Worm (Caenorhabditis elegans): Measurements from ENCODE around the gene C05A9.2.
A peak's percentile ranks its signal among the peaks of the same experiment; 100 is the strongest.

The C05A9.2 gene

ce11 chrX:10844602-10845354, at the start of gene C05A9.2:
C05A9.2 (minus strand) TSS chrX:10844674.
- no peak for TF ChIP-seq ceh-8 (GFP tag; optimal IDR thresholded peaks at IDR 0.05)
- no peak for TF ChIP-seq ceh-82 (tag; optimal IDR thresholded peaks at IDR 0.05)
- TF ChIP-seq nhr-47 (tag; optimal IDR thresholded peaks at IDR 0.05): no peak
- TF ChIP-seq Y116A8C.19 (tag; optimal IDR thresholded peaks at IDR 0.05; ENCODE audit: borderline replicate concordance): no peak
- no peak for TF ChIP-seq snpc-4 (tag; optimal IDR thresholded peaks at IDR 0.05)
- TF ChIP-seq sptf-1 (tag; optimal IDR thresholded peaks at IDR 0.05): no peak
- TF ChIP-seq mef-2 (tag; optimal IDR thresholded peaks at IDR 0.05): no peak
- no peak for TF ChIP-seq fkh-4 (tag; optimal IDR thresholded peaks at IDR 0.05; ENCODE audit: borderline replicate concordance)
- TF ChIP-seq hlh-4 (tag; optimal IDR thresholded peaks at IDR 0.05): no peak

ce11 chrX:10891890-10892289, 47.4 kb upstream of the C05A9.2 start, which contains the start of gene F47B10.3:
F47B10.3 (plus strand) TSS chrX:10892190.
- TF ChIP-seq hpl-2 (GFP tag; optimal IDR thresholded peaks at IDR 0.05): no peak
- TF ChIP-seq dsc-1 (tag; optimal IDR thresholded peaks at IDR 0.05): no peak
- TF ChIP-seq zag-1 (tag; optimal IDR thresholded peaks at IDR 0.05): no peak
- peak; percentile 25 for TF ChIP-seq fkh-8 (tag; optimal IDR thresholded peaks at IDR 0.05)
- no peak for TF ChIP-seq unc-98 (GFP tag; IDR thresholded peaks at IDR 0.05)
- TF ChIP-seq efl-1 (optimal IDR thresholded peaks at IDR 0.05): no peak
- TF ChIP-seq efl-1 (GFP tag; optimal IDR thresholded peaks at IDR 0.05 in 1 of 2): peak in 1 of 2 experiments; percentile 67

ce11 chrX:10890965-10891364, 46.5 kb upstream of the C05A9.2 start, which contains the start of gene F47B10.4:
F47B10.4 (plus strand) TSS chrX:10891265.
- no peak for TF ChIP-seq ceh-82 (tag; optimal IDR thresholded peaks at IDR 0.05)
- no peak for TF ChIP-seq lsy-2 (tag; optimal IDR thresholded peaks at IDR 0.05)
- no peak for TF ChIP-seq unc-130 (tag; optimal IDR thresholded peaks at IDR 0.05)
- no peak for TF ChIP-seq pqm-1 (tag; optimal IDR thresholded peaks at IDR 0.05)
- no peak for TF ChIP-seq sox-4 (tag; optimal IDR thresholded peaks at IDR 0.05)
- TF ChIP-seq ztf-11 (tag; optimal IDR thresholded peaks at IDR 0.05): no peak
- TF ChIP-seq xbp-1 (tag; optimal IDR thresholded peaks at IDR 0.05): no peak
- TF ChIP-seq hlh-17 (GFP tag; optimal IDR thresholded peaks at IDR 0.05; ENCODE audit: borderline replicate concordance): no peak
- no peak for TF ChIP-seq elt-2 (tag; optimal IDR thresholded peaks at IDR 0.05)
- no peak for TF ChIP-seq lin-15B (tag; optimal IDR thresholded peaks at IDR 0.05)
- no peak for TF ChIP-seq nhr-237 (tag; optimal IDR thresholded peaks at IDR 0.05)
- TF ChIP-seq nhr-12 (tag; optimal IDR thresholded peaks at IDR 0.05): no peak
- TF ChIP-seq ztf-4 (tag; optimal IDR thresholded peaks at IDR 0.05): no peak
- TF ChIP-seq nhr-47 (tag; optimal IDR thresholded peaks at IDR 0.05): no peak
- no peak for TF ChIP-seq unc-86 (tag; optimal IDR thresholded peaks at IDR 0.05)
- TF ChIP-seq C34B4.2 (tag; optimal IDR thresholded peaks at IDR 0.05): no peak
- TF ChIP-seq fos-1 (tag; optimal IDR thresholded peaks at IDR 0.05): no peak
- no peak for TF ChIP-seq elt-3 (tag; optimal IDR thresholded peaks at IDR 0.05)
- TF ChIP-seq efl-3 (GFP tag; optimal IDR thresholded peaks at IDR 0.05): no peak

ce11 chrX:10890456-10890855, 46.0 kb upstream of the C05A9.2 start, which contains the start of gene F47B10.5:
F47B10.5 (minus strand) TSS chrX:10890556.
- TF ChIP-seq tlp-1 (tag; optimal IDR thresholded peaks at IDR 0.05): no peak
- TF ChIP-seq lin-13 (GFP tag; optimal IDR thresholded peaks at IDR 0.05): no peak
- TF ChIP-seq ama-1 (optimal IDR thresholded peaks at IDR 0.05): no peak
- peak; percentile 69 for TF ChIP-seq blmp-1 (tag; optimal IDR thresholded peaks at IDR 0.05)
- no peak for TF ChIP-seq fos-1 (tag; optimal IDR thresholded peaks at IDR 0.05)

Data from whole organism, L1 larva.